Worm (Caenorhabditis elegans) whole organism, young adult: Measurements from ENCODE around the gene hrg-7.

Source experiments
- K12H6.12 ChIP-seq: fragments of 200-800 bp; sonication (Bioruptor generic); optimal IDR thresholded peaks from 2 replicates; lab custom pipeline; 2018; ENCODE audit warnings: mild to moderate bottlenecking, missing genetic modification characterization, missing compliant biosample characterization
- Y56A3A.18 ChIP-seq: fragments of 200-800 bp; sonication (Bioruptor generic); IDR thresholded peaks from 2 replicates; pipeline ENCODE4 v1.3.6; 2022; ENCODE audit warnings: missing genetic modification reagents, missing genetic modification characterization, missing compliant biosample characterization
- Y67H2A.10 ChIP-seq: fragments of 200-800 bp; sonication (Bioruptor generic); conservative IDR thresholded peaks from 2 replicates; pipeline ENCODE4 v1.3.6; 2022; ENCODE audit warnings: missing genetic modification reagents, missing genetic modification characterization, missing compliant biosample characterization
- ama-1 ChIP-seq, 3 experiments: fragments of 150-350 bp in 1 of 3; sonication (generic microtip) in 2 of 3; optimal IDR thresholded peaks; 2 replicates each; lab custom pipeline; 2014 to 2018; ENCODE audit warnings: missing biosample characterization in 2 of 3, missing genetic modification characterization in 2 of 3, missing genetic modification reagents in 2 of 3
- ceh-40 ChIP-seq: fragments of 200-800 bp; sonication (Bioruptor generic); IDR thresholded peaks from 2 replicates; pipeline ENCODE4 v1.3.6; 2022; ENCODE audit warnings: missing genetic modification characterization, missing compliant biosample characterization
- dpl-1 ChIP-seq: fragments of 150-350 bp; optimal IDR thresholded peaks from 2 replicates; lab custom pipeline; 2014; ENCODE audit warnings: missing biosample characterization, missing genetic modification reagents, missing genetic modification characterization
- lin-40 ChIP-seq: sonication (generic microtip); optimal IDR thresholded peaks from 2 replicates; lab custom pipeline; 2016; ENCODE audit warnings: missing genetic modification characterization, mild to moderate bottlenecking, missing compliant biosample characterization, missing genotype, missing genetic modification reagents
- snpc-4 ChIP-seq, 5 experiments: fragments of 150-350 bp in 1 of 5; sonication (generic microtip) in 4 of 5; optimal IDR thresholded peaks; 2 replicates each; lab custom pipeline; 2014 to 2018; ENCODE audit warnings: missing genetic modification characterization in 5 of 5, missing biosample characterization in 3 of 5, antibody characterized with exemption in 2 of 5, mild to moderate bottlenecking in 2 of 5, missing compliant biosample characterization in 2 of 5, missing genotype in 2 of 5, moderate library complexity in 2 of 5, missing genetic modification reagents in 1 of 5
- ztf-3 ChIP-seq: fragments of 200-800 bp; sonication (Bioruptor generic); optimal IDR thresholded peaks from 2 replicates; lab custom pipeline; 2018; ENCODE audit warnings: mild to moderate bottlenecking, missing genetic modification characterization, missing compliant biosample characterization

DNA sequence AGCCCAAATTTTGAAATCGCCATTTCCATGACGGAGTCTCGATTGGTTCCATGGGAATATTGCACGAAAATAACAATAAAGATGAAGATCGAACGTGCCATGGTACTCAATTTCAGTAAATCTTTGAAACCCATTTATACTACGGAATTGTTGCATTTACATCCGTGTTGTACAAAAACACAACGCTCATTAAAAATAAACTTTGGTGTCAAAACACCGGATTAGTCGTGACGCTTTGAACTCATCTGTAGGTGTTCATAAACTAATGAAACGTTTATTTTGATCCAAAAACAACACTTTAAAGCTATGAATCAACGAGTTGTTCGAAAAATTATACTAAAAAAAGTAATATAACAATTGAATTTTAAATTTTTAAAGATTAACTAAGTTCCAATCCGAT lies 27.7 kb upstream of the hrg-7 start, which contains the start of gene R11D1.4:
- TF ChIP-seq ceh-40: no peak
- no peak for TF ChIP-seq Y67H2A.10 (GFP tag; lab: Robert Waterston, UW)
- TF ChIP-seq ztf-3 (GFP tag; lab: Kevin White, UChicago): no peak
- no peak for TF ChIP-seq dpl-1 (GFP tag; lab: Kevin White, UChicago)
- TF ChIP-seq lin-40 (tag; lab: Kevin White, UChicago): no peak
- no peak for TF ChIP-seq ama-1 (optimal IDR thresholded peaks at IDR 0.05; lab: Kevin White, UChicago)
- TF ChIP-seq ama-1 (GFP tag; optimal IDR thresholded peaks at IDR 0.05; lab: Kevin White, UChicago): no peak
- no peak for TF ChIP-seq Y56A3A.18
- no peak for TF ChIP-seq K12H6.12 (tag; lab: Kevin White, UChicago)
- no peak for TF ChIP-seq snpc-4 (GFP tag; optimal IDR thresholded peaks at IDR 0.05; lab: Kevin White, UChicago)
- TF ChIP-seq snpc-4 (tag; optimal IDR thresholded peaks at IDR 0.05; lab: Kevin White, UChicago): no peak
